Worm (Caenorhabditis elegans) whole organism, dauer: ENCODE data around the gene mob-1.

Source experiments
- unc-62 ChIP-seq: sonication (generic microtip); optimal IDR thresholded peaks from 2 replicates; lab custom pipeline; 2017; ENCODE audit warnings: missing biosample characterization, missing genetic modification reagents, missing genetic modification characterization

The mob-1 gene

ce11 chrIV:11900399-11900798 is 40.0 kb downstream of the mob-1 start:
- TF ChIP-seq unc-62 (GFP tag; lab: Kevin White, UChicago), result no peak

ce11 chrIV:11901215-11901614 is 40.9 kb downstream of the mob-1 start:
- TF ChIP-seq unc-62 (GFP tag; lab: Kevin White, UChicago), result no peak

ce11 chrIV:11902832-11903231 is 42.5 kb downstream of the mob-1 start:
- no peak for TF ChIP-seq unc-62 (GFP tag; lab: Kevin White, UChicago)

DNA sequence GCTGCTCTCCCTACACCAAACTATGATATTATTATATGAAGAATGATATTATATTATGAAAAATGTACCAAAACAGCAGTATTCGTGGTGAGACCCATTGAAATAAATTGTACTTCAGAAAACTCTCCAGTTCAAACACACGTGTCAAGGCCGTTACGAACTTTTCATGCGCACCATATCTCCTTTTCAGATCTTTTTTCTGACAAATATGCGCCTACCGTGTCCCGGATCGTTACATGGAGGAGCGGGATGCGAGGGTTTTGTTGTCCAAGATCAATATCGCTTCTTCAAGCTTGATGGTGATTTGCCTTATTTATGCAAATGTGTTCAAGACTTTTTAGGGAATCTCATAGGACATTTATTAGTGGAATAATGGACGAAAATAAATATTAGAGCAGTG is 43.3 kb downstream of the mob-1 start:
- TF ChIP-seq unc-62 (GFP tag; lab: Kevin White, UChicago), result no peak

DNA sequence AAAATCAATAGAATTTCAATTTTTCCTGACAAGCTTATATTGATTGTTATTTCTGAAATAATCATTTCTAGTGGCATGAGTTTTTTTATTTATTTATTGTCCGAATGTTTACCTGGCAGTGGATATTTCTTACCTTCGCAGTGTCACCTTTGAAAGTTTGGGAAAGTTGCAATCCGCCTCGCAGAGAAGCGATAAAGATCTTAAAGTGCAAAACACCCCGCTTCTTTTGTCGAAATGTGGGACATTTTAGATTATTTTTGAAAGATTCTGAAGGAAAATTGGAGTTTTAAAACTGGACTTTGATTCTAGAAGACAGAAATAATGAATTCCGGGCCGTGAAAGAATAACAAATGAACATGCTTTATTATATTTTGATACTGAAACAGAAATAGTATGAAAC is 48.4 kb downstream of the mob-1 start:
- TF ChIP-seq unc-62 (GFP tag; lab: Kevin White, UChicago), result no peak

- no peak for TF ChIP-seq unc-62 (GFP tag; lab: Kevin White, UChicago)
Measured at ce11 chrIV:11911723-11912122, 51.4 kb downstream of the mob-1 start, which contains the start of gene VZK822L.2. Gene VZK822L.2 (plus strand): TSS chrIV:11912023.
